Fruit fly (Drosophila melanogaster) whole organism, embryonic: Measurements from ENCODE around the gene DnaJ-H.

Source experiments
- Adf1 ChIP-seq: fragments of 200-800 bp; sonication (Bioruptor generic); IDR thresholded peaks from 2 replicates; pipeline ENCODE4 v1.3.6; 2022; ENCODE audit warnings: missing biosample characterization, missing genetic modification characterization
- Atf6 ChIP-seq: fragments of 200-800 bp; sonication (Bioruptor generic); IDR thresholded peaks from 2 replicates; pipeline ENCODE4 v1.3.6; 2022; ENCODE audit warnings: missing biosample characterization, missing genetic modification characterization
- CG12071 ChIP-seq: fragments of 200-800 bp; sonication (Bioruptor generic); optimal IDR thresholded peaks from 3 replicates; lab custom pipeline; 2018; ENCODE audit warnings: missing biosample characterization, mild to moderate bottlenecking, missing genetic modification characterization
- CG12744 ChIP-seq: fragments of 200-800 bp; sonication (Bioruptor generic); optimal IDR thresholded peaks from 2 replicates; lab custom pipeline; 2016; ENCODE audit warnings: missing biosample characterization, missing genetic modification characterization
- CG13775 ChIP-seq: fragments of 200-800 bp; sonication (Bioruptor generic); optimal IDR thresholded peaks from 3 replicates; lab custom pipeline; 2017; ENCODE audit warnings: missing biosample characterization, mild to moderate bottlenecking, missing genetic modification characterization
- CG14667 ChIP-seq: fragments of 200-800 bp; sonication (Bioruptor generic); IDR thresholded peaks from 2 replicates; pipeline ENCODE4 v1.3.6; 2022; ENCODE audit warnings: missing biosample characterization, missing genetic modification characterization
- CG14710 ChIP-seq: fragments of 200-800 bp; sonication (Bioruptor generic); optimal IDR thresholded peaks from 3 replicates; lab custom pipeline; 2019; ENCODE audit warnings: missing biosample characterization, mild to moderate bottlenecking, missing genetic modification characterization, moderate library complexity
- CG17385 ChIP-seq: fragments of 200-800 bp; sonication (Bioruptor generic); optimal IDR thresholded peaks from 3 replicates; lab custom pipeline; 2018; ENCODE audit warnings: missing biosample characterization, mild to moderate bottlenecking, missing genetic modification characterization
- CG18599 ChIP-seq: fragments of 200-800 bp; sonication (Bioruptor generic); optimal IDR thresholded peaks from 3 replicates; lab custom pipeline; 2017; ENCODE audit warnings: missing biosample characterization, missing genetic modification characterization, mild to moderate bottlenecking, moderate library complexity, missing genetic modification reagents
- CG2678 ChIP-seq: fragments of 200-800 bp; sonication (Bioruptor generic); optimal IDR thresholded peaks from 3 replicates; lab custom pipeline; 2019; ENCODE audit warnings: missing biosample characterization, mild to moderate bottlenecking, missing genetic modification characterization, moderate library complexity
- CG31441 ChIP-seq: fragments of 200-800 bp; sonication (Bioruptor generic); IDR thresholded peaks from 2 replicates; pipeline ENCODE4 v1.3.6; 2022; ENCODE audit warnings: missing biosample characterization, missing genetic modification characterization
- CG32532 ChIP-seq: fragments of 200-800 bp; sonication (Bioruptor generic); IDR thresholded peaks from 2 replicates; pipeline ENCODE4 v1.3.6; 2022; ENCODE audit warnings: missing biosample characterization, missing genetic modification characterization
- CG32772 ChIP-seq: fragments of 200-800 bp; sonication (Bioruptor generic); IDR thresholded peaks from 2 replicates; pipeline ENCODE4 v1.3.6; 2022; ENCODE audit warnings: missing biosample characterization, missing genetic modification characterization
- CG4282 ChIP-seq: fragments of 200-800 bp; sonication (Bioruptor generic); optimal IDR thresholded peaks from 2 replicates; lab custom pipeline; 2016; ENCODE audit warnings: missing biosample characterization, missing genetic modification characterization
- CG4328 ChIP-seq: fragments of 200-800 bp; sonication (Bioruptor generic); optimal IDR thresholded peaks from 3 replicates; lab custom pipeline; 2017; ENCODE audit warnings: missing biosample characterization, missing genetic modification reagents, missing genetic modification characterization
- CG5953 ChIP-seq: fragments of 200-800 bp; sonication (Bioruptor generic); IDR thresholded peaks from 2 replicates; pipeline ENCODE4 v1.3.6; 2022; ENCODE audit warnings: missing biosample characterization, missing genetic modification characterization
- CG6175 ChIP-seq: fragments of 200-800 bp; sonication (Bioruptor generic); IDR thresholded peaks from 3 replicates; pipeline ENCODE4 v1.3.6; 2022; ENCODE audit warnings: missing biosample characterization, missing genetic modification characterization
- CG7987 ChIP-seq: fragments of 200-800 bp; sonication (Bioruptor generic); optimal IDR thresholded peaks from 2 replicates; lab custom pipeline; 2018; ENCODE audit warnings: missing biosample characterization, mild to moderate bottlenecking, missing genetic modification characterization, moderate library complexity
- CG8924 ChIP-seq: fragments of 200-800 bp; optimal IDR thresholded peaks from 3 replicates; lab custom pipeline; 2019; ENCODE audit warnings: missing biosample characterization, mild to moderate bottlenecking, missing genetic modification characterization, moderate library complexity
- CG9609 ChIP-seq: fragments of 200-800 bp; sonication (Bioruptor generic); optimal IDR thresholded peaks from 3 replicates; lab custom pipeline; 2016; ENCODE audit warnings: missing biosample characterization, missing genetic modification characterization
- CG9876 ChIP-seq: fragments of 200-800 bp; sonication (Bioruptor generic); optimal IDR thresholded peaks from 2 replicates; lab custom pipeline; 2016; ENCODE audit warnings: missing biosample characterization, missing genetic modification characterization
- D ChIP-seq, 2 experiments: fragments of 200-800 bp in 1 of 2; fragments of >200 bp in 1 of 2; sonication (Bioruptor generic) in 1 of 2; optimal IDR thresholded peaks; 2 replicates in 1 of 2; 3 replicates in 1 of 2; lab custom pipeline; 2017; ENCODE audit warnings: mild to moderate bottlenecking in 1 of 2, missing biosample characterization in 1 of 2, missing genetic modification characterization in 1 of 2, missing genetic modification reagents in 1 of 2
- Dad ChIP-seq: fragments of 200-800 bp; sonication (Bioruptor generic); optimal IDR thresholded peaks from 3 replicates; lab custom pipeline; 2016; ENCODE audit warnings: missing biosample characterization, missing genetic modification characterization
- Drgx ChIP-seq: fragments of 200-800 bp; sonication (Bioruptor generic); IDR thresholded peaks from 2 replicates; pipeline ENCODE4 v1.3.6; 2022; ENCODE audit warnings: missing biosample characterization, missing genetic modification characterization
- ERR ChIP-seq: fragments of 200-800 bp; sonication (Bioruptor generic); optimal IDR thresholded peaks from 2 replicates; lab custom pipeline; 2016; ENCODE audit warnings: missing biosample characterization, missing genetic modification characterization
- Hand ChIP-seq: fragments of 200-800 bp; sonication (Bioruptor generic); optimal IDR thresholded peaks from 2 replicates; lab custom pipeline; 2017; ENCODE audit warnings: mild to moderate bottlenecking, missing biosample characterization, missing genetic modification reagents, missing genetic modification characterization
- Hr3 ChIP-seq: fragments of 200-800 bp; sonication (Bioruptor generic); optimal IDR thresholded peaks from 3 replicates; lab custom pipeline; 2016; ENCODE audit warnings: missing biosample characterization, missing genetic modification characterization
- MBD-R2 ChIP-seq: fragments of 200-800 bp; sonication (Bioruptor generic); IDR thresholded peaks from 2 replicates; pipeline ENCODE4 v1.3.6; 2022; ENCODE audit warnings: missing biosample characterization, missing genetic modification characterization
- Med ChIP-seq: fragments of 200-800 bp; sonication (Bioruptor generic); peaks from one replicate; lab custom pipeline; 2016; ENCODE audit warnings: missing biosample characterization, missing genetic modification characterization, mild to moderate bottlenecking, inconsistent platforms, moderate library complexity
- Xbp1 ChIP-seq: fragments of 200-800 bp; sonication (Bioruptor generic); optimal IDR thresholded peaks from 3 replicates; lab custom pipeline; 2016; ENCODE audit warnings: missing biosample characterization, mild to moderate bottlenecking, missing genetic modification characterization
- bsh ChIP-seq, 2 experiments: fragments of 200-800 bp; sonication (Bioruptor generic); optimal IDR thresholded peaks; 2 replicates each; lab custom pipeline; 2017 to 2018; ENCODE audit warnings: mild to moderate bottlenecking in 2 of 2, missing biosample characterization in 2 of 2, missing genetic modification characterization in 2 of 2, moderate library complexity in 1 of 2
- cg ChIP-seq: fragments of 200-800 bp; sonication (Bioruptor generic); optimal IDR thresholded peaks from 3 replicates; lab custom pipeline; 2019; ENCODE audit warnings: missing biosample characterization, mild to moderate bottlenecking, missing genetic modification characterization, moderate library complexity
- chm ChIP-seq: fragments of 200-800 bp; sonication (Bioruptor generic); IDR thresholded peaks from 2 replicates; pipeline ENCODE4 v1.3.6; 2022; ENCODE audit warnings: missing biosample characterization, missing genetic modification characterization
- dysf ChIP-seq: fragments of 200-800 bp; sonication (Bioruptor generic); IDR thresholded peaks from 3 replicates; pipeline ENCODE4 v1.3.6; 2022; ENCODE audit warnings: missing biosample characterization, missing genetic modification characterization
- gce ChIP-seq: fragments of 200-800 bp; sonication (Bioruptor generic); IDR thresholded peaks from 3 replicates; pipeline ENCODE4 v1.3.6; 2022; ENCODE audit warnings: missing biosample characterization, missing genetic modification characterization
- gcm ChIP-seq: fragments of 200-800 bp; sonication (Bioruptor generic); optimal IDR thresholded peaks from 2 replicates; lab custom pipeline; 2019; ENCODE audit warnings: missing biosample characterization, mild to moderate bottlenecking, missing genetic modification characterization, moderate library complexity
- grn ChIP-seq: fragments of 200-800 bp; sonication (Bioruptor generic); optimal IDR thresholded peaks from 3 replicates; lab custom pipeline; 2017; ENCODE audit warnings: missing biosample characterization, missing genetic modification characterization
- kah ChIP-seq: fragments of 200-800 bp; sonication (Bioruptor generic); optimal IDR thresholded peaks from 2 replicates; lab custom pipeline; 2018; ENCODE audit warnings: missing biosample characterization, mild to moderate bottlenecking, missing genetic modification characterization
- luna ChIP-seq: fragments of 200-800 bp; sonication (Bioruptor generic); optimal IDR thresholded peaks from 2 replicates; lab custom pipeline; 2016; ENCODE audit warnings: missing biosample characterization, missing genetic modification characterization
- nerfin-1 ChIP-seq: fragments of 200-800 bp; sonication (Bioruptor generic); optimal IDR thresholded peaks from 3 replicates; lab custom pipeline; 2019; ENCODE audit warnings: missing biosample characterization, mild to moderate bottlenecking, missing genetic modification characterization, moderate library complexity
- org-1 ChIP-seq: fragments of 200-800 bp; sonication (Bioruptor generic); optimal IDR thresholded peaks from 2 replicates; lab custom pipeline; 2017; ENCODE audit warnings: missing biosample characterization, missing genetic modification characterization
- pfk ChIP-seq: fragments of 200-800 bp; sonication (Bioruptor generic); optimal IDR thresholded peaks from 2 replicates; lab custom pipeline; 2018; ENCODE audit warnings: missing biosample characterization, mild to moderate bottlenecking, missing genetic modification characterization, moderate library complexity
- pho ChIP-seq: fragments of 200-800 bp; sonication (Bioruptor generic); optimal IDR thresholded peaks from 2 replicates; lab custom pipeline; 2016; ENCODE audit warnings: missing biosample characterization, missing genetic modification characterization
- pzg ChIP-seq: fragments of 200-800 bp; sonication (Bioruptor generic); optimal IDR thresholded peaks from 3 replicates; lab custom pipeline; 2018; ENCODE audit warnings: missing biosample characterization, mild to moderate bottlenecking, missing genetic modification characterization, moderate library complexity
- sd ChIP-seq: fragments of 200-800 bp; sonication (Bioruptor generic); optimal IDR thresholded peaks from 3 replicates; lab custom pipeline; 2018; ENCODE audit warnings: missing biosample characterization, mild to moderate bottlenecking, missing genetic modification characterization, moderate library complexity
- sens ChIP-seq: fragments of 200-800 bp; sonication (Bioruptor generic); peaks from one replicate; lab custom pipeline; 2016; ENCODE audit warnings: missing biosample characterization, missing genetic modification characterization
- so ChIP-seq: fragments of 200-800 bp; sonication (Bioruptor generic); IDR thresholded peaks from 3 replicates; pipeline ENCODE4 v1.3.6; 2022; ENCODE audit warnings: missing biosample characterization, missing genetic modification characterization
- vvl ChIP-seq: fragments of 200-800 bp; sonication (Bioruptor generic); IDR thresholded peaks from 2 replicates; pipeline ENCODE4 v1.3.6; 2022; ENCODE audit warnings: missing biosample characterization, missing genetic modification characterization
- zfh1 ChIP-seq: fragments of 200-800 bp; sonication (Bioruptor generic); IDR thresholded peaks from 3 replicates; pipeline ENCODE4 v1.3.6; 2022; ENCODE audit warnings: missing biosample characterization, missing genetic modification characterization
- zfh2 ChIP-seq: fragments of 200-800 bp; sonication (Bioruptor generic); optimal IDR thresholded peaks from 2 replicates; lab custom pipeline; 2016; ENCODE audit warnings: missing biosample characterization, missing genetic modification characterization

DnaJ-H gene

DNA sequence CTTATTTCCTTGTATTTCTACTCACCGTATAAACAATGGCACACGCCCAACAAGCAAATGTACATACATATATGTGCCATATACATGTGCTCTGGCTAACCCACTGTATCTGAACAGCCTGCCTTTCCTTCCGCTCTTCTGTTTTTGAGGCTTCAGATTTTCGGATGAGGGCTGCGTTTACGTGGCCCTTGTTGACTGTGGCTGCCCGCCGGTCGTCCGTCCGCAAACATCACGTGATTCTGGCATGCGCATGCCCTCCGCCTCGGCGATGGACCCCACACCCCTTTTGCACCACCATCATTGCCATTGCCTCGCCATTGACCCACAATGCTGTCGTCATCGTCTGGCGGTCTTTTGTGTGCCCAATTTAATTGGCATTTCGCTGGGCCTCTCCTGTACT is 39.4 kb upstream of the DnaJ-H start (continued):
- TF ChIP-seq so (GFP tag; lab: Robert Waterston, UW) (peak; percentile 51; the same call in 1 of the 3 replicates), Hr3 (GFP tag; lab: Kevin White, UChicago) (no peak), vvl (GFP tag; lab: Robert Waterston, UW) (peak; percentile 60; the same call in 1 of the 2 replicates), grn (no peak), CG18599 (peak; percentile 65), CG14667 (GFP tag; lab: Robert Waterston, UW) (no peak), Hand (peak; percentile 71), CG7987 (GFP tag; lab: Kevin White, UChicago) (peak; percentile 99), zfh2 (GFP tag; lab: Kevin White, UChicago) (no peak), CG32532 (GFP tag; lab: Robert Waterston, UW) (peak; percentile 43; the same call in 1 of the 2 replicates), Atf6 (GFP tag; lab: Robert Waterston, UW) (peak; percentile 45; the same call in 1 of the 2 replicates), dysf (GFP tag; lab: Robert Waterston, UW) (peak; percentile 29; the same call in 1 of the 3 replicates), CG12071 (GFP tag; lab: Kevin White, UChicago) (peak; percentile 61), gce (GFP tag; lab: Robert Waterston, UW) (peak; percentile 70; the same call in 2 of the 3 replicates), CG9609 (GFP tag; lab: Kevin White, UChicago) (no peak), ERR (GFP tag; lab: Kevin White, UChicago) (peak; percentile 23), cg (GFP tag; lab: Kevin White, UChicago) (peak; percentile 7), CG9876 (GFP tag; lab: Kevin White, UChicago) (peak; percentile 62), MBD-R2 (peak; percentile 33; the same call in 1 of the 2 replicates), CG2678 (tag; lab: Kevin White, UChicago) (peak; percentile 31), CG4282 (GFP tag; lab: Kevin White, UChicago) (no peak), Xbp1 (GFP tag; lab: Kevin White, UChicago) (peak; percentile 47), kah (GFP tag; lab: Kevin White, UChicago) (peak; percentile 26), zfh1 (GFP tag; lab: Robert Waterston, UW) (0 out of 3 replicates have a peak, but pooled peaks have one; percentile 28), sd (tag; lab: Kevin White, UChicago) (peak; percentile 84), pho (GFP tag; lab: Kevin White, UChicago) (peak; percentile 64), CG12744 (GFP tag; lab: Kevin White, UChicago) (peak; percentile 20), pzg (GFP tag; lab: Kevin White, UChicago) (peak; percentile 3), org-1 (GFP tag; lab: Kevin White, UChicago) (peak; percentile 6), Dad (GFP tag; lab: Kevin White, UChicago) (peak; percentile 3), Drgx (peak; percentile 45; the same call in 1 of the 2 replicates), nerfin-1 (peak; percentile 14), chm (GFP tag; lab: Robert Waterston, UW) (0 out of 2 replicates have a peak, but pooled peaks have one; percentile 21), CG14710 (tag; lab: Kevin White, UChicago) (peak; percentile 24), Med (GFP tag; lab: Kevin White, UChicago) (peak; percentile 93), CG6175 (no peak), CG31441 (GFP tag; lab: Robert Waterston, UW) (no peak), bsh (GFP tag; optimal IDR thresholded peaks at IDR 0.05; lab: Kevin White, UChicago) (peak in 1 of 2 experiments; percentile 18), gcm (peak; percentile 76), CG17385 (GFP tag; lab: Kevin White, UChicago) (peak; percentile 30), luna (GFP tag; lab: Kevin White, UChicago) (no peak), CG13775 (GFP tag; lab: Kevin White, UChicago) (peak; percentile 31), D (optimal IDR thresholded peaks at IDR 0.05; lab: Kevin White, UChicago) (no peak), D (GFP tag; optimal IDR thresholded peaks at IDR 0.05; lab: Kevin White, UChicago) (peak; percentile 37), sens (GFP tag; lab: Kevin White, UChicago) (peak; percentile 57), CG4328 (GFP tag; lab: Kevin White, UChicago) (peak; percentile 57), Adf1 (peak; percentile 36; the same call in 1 of the 2 replicates), pfk (peak; percentile 56), CG32772 (no peak), CG8924 (tag; lab: Kevin White, UChicago) (peak; percentile 23), CG5953 (GFP tag; lab: Robert Waterston, UW) (0 out of 2 replicates have a peak, but pooled peaks have one; percentile 27)
